Worm (Caenorhabditis elegans) whole organism, young adult: Measurements from ENCODE around the gene srbc-19.

Experiments used
- F55B11.4 ChIP-seq: sonication (generic microtip); optimal IDR thresholded peaks from 2 replicates; lab custom pipeline; 2016; ENCODE audit warnings: missing compliant biosample characterization, missing genetic modification characterization, borderline replicate concordance; ENCODE audit not compliant: insufficient read depth
- Y95B8A.8 ChIP-seq: fragments of 200-800 bp; sonication (Bioruptor generic); IDR thresholded peaks from 2 replicates; pipeline ENCODE4 v1.3.6; 2022; ENCODE audit warnings: missing genetic modification reagents, missing genetic modification characterization, missing compliant biosample characterization
- aptf-3 ChIP-seq: fragments of 200-800 bp; sonication (Bioruptor generic); IDR thresholded peaks from 2 replicates; pipeline ENCODE4 v1.3.6; 2022; ENCODE audit warnings: missing genetic modification characterization, missing compliant biosample characterization
- gei-17 ChIP-seq: fragments of 200-800 bp; sonication (Bioruptor generic); optimal IDR thresholded peaks from 2 replicates; lab custom pipeline; 2018; ENCODE audit warnings: mild to moderate bottlenecking, missing genetic modification characterization, missing compliant biosample characterization
- lsl-1 ChIP-seq: fragments of 200-800 bp; sonication (Bioruptor generic); optimal IDR thresholded peaks from 2 replicates; lab custom pipeline; 2018; ENCODE audit warnings: mild to moderate bottlenecking, missing genetic modification characterization, moderate library complexity, missing compliant biosample characterization
- sdz-38 ChIP-seq: sonication (generic microtip); optimal IDR thresholded peaks from 2 replicates; lab custom pipeline; 2016; ENCODE audit warnings: missing genotype, missing genetic modification characterization, missing compliant biosample characterization

ce11 chrV:2192117-2192516 lies 25.5 kb upstream of the srbc-19 start, which contains the start of gene nhr-13:
- TF ChIP-seq lsl-1 (GFP tag; lab: Kevin White, UChicago) (no peak), sdz-38 (tag; lab: Kevin White, UChicago) (no peak), F55B11.4 (no peak), gei-17 (GFP tag; lab: Kevin White, UChicago) (no peak), aptf-3 (GFP tag; lab: Robert Waterston, UW) (no peak), Y95B8A.8 (no peak)
